Worm (Caenorhabditis elegans): Measurements from ENCODE around the gene Y24F12A.1.

- TF ChIP-seq ceh-36 (tag; optimal IDR thresholded peaks at IDR 0.05) (no peak), ets-7 (tag; optimal IDR thresholded peaks at IDR 0.05) (no peak), sea-1 (GFP tag; conservative IDR thresholded peaks at IDR 0.05) (no peak), tbx-37 (GFP tag; conservative IDR thresholded peaks at IDR 0.05) (no peak), hmg-4 (GFP tag; optimal IDR thresholded peaks at IDR 0.05) (no peak), B0310.2 (tag; optimal IDR thresholded peaks at IDR 0.05) (no peak), ama-1 (optimal IDR thresholded peaks at IDR 0.05) (no peak), ceh-13 (GFP tag; optimal IDR thresholded peaks at IDR 0.05) (no peak), flt-1 (GFP tag; IDR thresholded peaks at IDR 0.05) (no peak)
Measured at ce11 chrIV:11641802-11642201, 36.7 kb downstream of the Y24F12A.1 start, which contains the start of gene ZK809.1.

Data from whole organism, early embryonic.